Fruit fly (Drosophila melanogaster) Kc167 (cell line): ENCODE measurements around the gene CG6380.

Experiments used
- Myc ChIP-seq: fragments of >200 bp; optimal IDR thresholded peaks from 2 replicates; lab custom pipeline; 2017; ENCODE audit warnings: missing external identifiers
- psq ChIP-seq: fragments of >200 bp; optimal IDR thresholded peaks from 2 replicates; lab custom pipeline; 2017; ENCODE audit warnings: missing external identifiers

- no peak for TF ChIP-seq psq (lab: Kevin White, UChicago)
- no peak for TF ChIP-seq Myc (lab: Kevin White, UChicago)
These were observed 28.6 kb upstream of the CG6380 start, which contains the start of gene CG45691 for dm6 chr2L:17320612-17321011.
